Worm (Caenorhabditis elegans): ENCODE measurements around the gene F31A3.3.
"Not testable (repeated sequence)": the region's sequence is repeated elsewhere in the genome, so short reads cannot be mapped to it uniquely, and the experiment has no call there.

DNA sequence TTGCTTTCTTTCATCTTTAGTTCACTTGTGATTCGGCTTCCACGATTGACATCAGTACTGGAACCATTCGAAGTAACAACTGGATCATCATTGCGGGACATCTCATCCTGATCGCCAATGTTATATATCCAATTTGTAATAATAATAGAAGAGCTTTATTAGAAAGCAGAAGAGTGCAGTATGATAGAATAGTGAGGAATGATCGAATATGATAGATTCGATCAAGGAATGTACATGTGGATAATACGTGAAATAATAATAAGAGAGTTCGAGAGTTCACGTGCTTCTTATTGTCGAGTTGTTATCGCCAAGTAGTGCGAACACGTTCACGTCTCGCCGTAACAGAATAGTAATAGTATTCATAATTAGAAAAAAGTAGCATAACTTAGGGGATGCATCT is 45.1 kb upstream of the F31A3.3 start, which contains the start of gene F39B3.3:
- not testable (repeated sequence) for TF ChIP-seq flt-1 (GFP tag; IDR thresholded peaks at IDR 0.05); ceh-36 (tag; optimal IDR thresholded peaks at IDR 0.05); scrt-1 (GFP tag; IDR thresholded peaks at IDR 0.05); ama-1 (optimal IDR thresholded peaks at IDR 0.05); aly-1 (tag; optimal IDR thresholded peaks at IDR 0.05); ceh-13 (GFP tag; optimal IDR thresholded peaks at IDR 0.05); hnd-1 (tag; optimal IDR thresholded peaks at IDR 0.05); B0310.2 (tag; optimal IDR thresholded peaks at IDR 0.05)

Measured in whole organism, early embryonic.